Worm (Caenorhabditis elegans): Measurements from ENCODE around the gene glb-34.

DNA sequence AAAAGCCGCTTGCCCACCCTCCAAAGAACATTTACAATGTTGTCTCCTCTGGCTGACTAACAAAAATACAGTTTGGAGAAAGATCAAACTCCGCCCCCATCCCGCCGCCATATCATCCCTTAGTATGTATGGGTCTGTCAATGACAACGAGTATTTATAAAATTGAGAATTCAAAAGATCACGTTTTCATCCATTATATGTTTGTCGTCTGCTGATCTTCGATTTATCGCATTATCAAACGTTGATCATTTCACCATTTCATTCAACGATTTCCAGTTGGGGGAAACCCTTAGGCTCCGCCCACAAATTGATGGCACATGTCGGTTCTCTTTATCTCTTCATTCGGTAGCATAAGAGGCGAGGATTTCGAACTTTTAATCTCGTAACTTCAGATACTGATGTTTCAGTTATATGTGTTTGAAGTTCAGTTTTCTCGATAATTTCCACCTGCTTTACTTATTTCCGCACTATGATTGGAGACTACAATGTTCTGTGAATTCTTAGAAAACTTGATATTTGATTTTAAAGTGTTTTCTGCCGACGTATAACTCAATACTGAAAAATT is 41.8 kb upstream of the glb-34 start:
- no peak for TF ChIP-seq egl-27 (tag; optimal IDR thresholded peaks at IDR 0.05)
- TF ChIP-seq unc-62 (GFP tag; optimal IDR thresholded peaks at IDR 0.05), result no peak
- TF ChIP-seq nhr-76 (tag; optimal IDR thresholded peaks at IDR 0.05), result no peak
- no peak for TF ChIP-seq lin-15B (tag; optimal IDR thresholded peaks at IDR 0.05)
- peak in 1 of 3 experiments; percentile 4 for TF ChIP-seq dpl-1 (GFP tag; optimal IDR thresholded peaks at IDR 0.05)

Data from whole organism, L1 larva.